Worm (Caenorhabditis elegans): ENCODE results near the gene gln-3.

DNA sequence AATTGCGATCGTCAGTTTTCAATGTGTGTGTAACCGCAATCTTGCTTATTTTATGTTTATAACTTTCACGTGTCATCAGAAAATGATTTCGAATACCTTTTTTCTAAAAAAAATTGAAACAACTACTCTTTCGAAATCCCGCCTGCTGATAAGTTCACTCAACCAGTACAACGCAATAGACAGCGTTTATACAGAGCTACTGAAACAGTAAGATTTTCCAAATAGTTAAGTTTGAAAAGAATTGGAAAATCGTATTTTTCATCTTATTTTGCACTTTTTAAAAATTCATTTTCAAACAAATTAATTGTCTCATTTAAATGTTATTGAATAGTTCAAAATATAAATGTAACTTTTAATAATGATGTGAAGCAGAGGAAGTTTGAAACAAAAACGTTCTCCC lies 31.7 kb downstream of the gln-3 start:
- TF ChIP-seq flt-1 (GFP tag; IDR thresholded peaks at IDR 0.05) (no peak), cog-1 (tag; optimal IDR thresholded peaks at IDR 0.05) (no peak), tab-1 (GFP tag; IDR thresholded peaks at IDR 0.05) (no peak)
